Fruit fly (Drosophila melanogaster) whole organism, embryonic: ENCODE results near the gene chrb.
A peak's percentile ranks its signal among the peaks of the same experiment; 100 is the strongest.

ENCODE experiments used
- Adf1 ChIP-seq: fragments of 200-800 bp; sonication (Bioruptor generic); IDR thresholded peaks from 2 replicates; pipeline ENCODE4 v1.3.6; 2022; ENCODE audit warnings: missing biosample characterization, missing genetic modification characterization
- Atf6 ChIP-seq: fragments of 200-800 bp; sonication (Bioruptor generic); IDR thresholded peaks from 2 replicates; pipeline ENCODE4 v1.3.6; 2022; ENCODE audit warnings: missing biosample characterization, missing genetic modification characterization
- Bgb ChIP-seq: fragments of 200-800 bp; sonication (Bioruptor generic); IDR thresholded peaks from 2 replicates; pipeline ENCODE4 v1.3.6; 2022; ENCODE audit warnings: missing biosample characterization, missing genetic modification characterization; ENCODE audit not compliant: partially characterized antibody
- Blimp-1 ChIP-seq: fragments of 200-800 bp; sonication (Bioruptor generic); optimal IDR thresholded peaks from 3 replicates; lab custom pipeline; 2018; ENCODE audit warnings: missing biosample characterization, missing genetic modification characterization, mild to moderate bottlenecking, moderate library complexity, missing genetic modification reagents
- CG10267 ChIP-seq: fragments of 200-800 bp; sonication (Bioruptor generic); optimal IDR thresholded peaks from 2 replicates; lab custom pipeline; 2018; ENCODE audit warnings: missing biosample characterization, mild to moderate bottlenecking, missing genetic modification characterization, moderate library complexity
- CG10274 ChIP-seq: fragments of 200-800 bp; sonication (Bioruptor generic); optimal IDR thresholded peaks from 3 replicates; lab custom pipeline; 2017; ENCODE audit warnings: missing biosample characterization, mild to moderate bottlenecking, missing genetic modification characterization
- CG11093 ChIP-seq: fragments of 200-800 bp; sonication (Bioruptor generic); IDR thresholded peaks from 3 replicates; pipeline ENCODE4 v1.3.6; 2022; ENCODE audit warnings: missing biosample characterization, missing genetic modification characterization
- CG12744 ChIP-seq: fragments of 200-800 bp; sonication (Bioruptor generic); optimal IDR thresholded peaks from 2 replicates; lab custom pipeline; 2016; ENCODE audit warnings: missing biosample characterization, missing genetic modification characterization
- CG17359 ChIP-seq: fragments of 200-800 bp; sonication (Bioruptor generic); optimal IDR thresholded peaks from 3 replicates; lab custom pipeline; 2018; ENCODE audit warnings: missing biosample characterization, mild to moderate bottlenecking, missing genetic modification characterization, moderate library complexity
- CG18262 ChIP-seq: fragments of 200-800 bp; optimal IDR thresholded peaks from 3 replicates; lab custom pipeline; 2019; ENCODE audit warnings: missing biosample characterization, mild to moderate bottlenecking, missing genetic modification characterization, moderate library complexity
- CG18619 ChIP-seq: fragments of 200-800 bp; sonication (Bioruptor generic); optimal IDR thresholded peaks from 3 replicates; lab custom pipeline; 2017; ENCODE audit warnings: missing biosample characterization, mild to moderate bottlenecking, missing genetic modification characterization
- CG2116 ChIP-seq: fragments of 200-800 bp; sonication (Bioruptor generic); optimal IDR thresholded peaks from 3 replicates; lab custom pipeline; 2018; ENCODE audit warnings: missing biosample characterization, mild to moderate bottlenecking, missing genetic modification characterization
- CG2120 ChIP-seq: fragments of 200-800 bp; sonication (Bioruptor generic); optimal IDR thresholded peaks from 3 replicates; lab custom pipeline; 2016; ENCODE audit warnings: missing biosample characterization, missing genetic modification characterization
- CG2712 ChIP-seq: fragments of 200-800 bp; optimal IDR thresholded peaks from 3 replicates; lab custom pipeline; 2019; ENCODE audit warnings: missing biosample characterization, mild to moderate bottlenecking, missing genetic modification characterization, moderate library complexity
- CG2875 ChIP-seq: fragments of 200-800 bp; sonication (Bioruptor generic); optimal IDR thresholded peaks from 2 replicates; lab custom pipeline; 2017; ENCODE audit warnings: missing biosample characterization, mild to moderate bottlenecking, missing genetic modification characterization, missing genetic modification reagents
- CG30431 ChIP-seq: fragments of 200-800 bp; sonication (Bioruptor generic); optimal IDR thresholded peaks from 2 replicates; lab custom pipeline; 2017; ENCODE audit warnings: missing biosample characterization, missing genetic modification characterization
- CG3281 ChIP-seq: fragments of 200-800 bp; sonication (Bioruptor generic); optimal IDR thresholded peaks from 3 replicates; lab custom pipeline; 2017; ENCODE audit warnings: missing biosample characterization, mild to moderate bottlenecking, missing genetic modification characterization
- CG4282 ChIP-seq: fragments of 200-800 bp; sonication (Bioruptor generic); optimal IDR thresholded peaks from 2 replicates; lab custom pipeline; 2016; ENCODE audit warnings: missing biosample characterization, missing genetic modification characterization
- CG43689 ChIP-seq: fragments of 200-800 bp; sonication (Bioruptor generic); IDR thresholded peaks from 2 replicates; pipeline ENCODE4 v1.3.6; 2022; ENCODE audit warnings: missing biosample characterization, missing genetic modification characterization
- CG8290 ChIP-seq, 3 experiments: fragments of 200-800 bp; sonication (Bioruptor generic); optimal IDR thresholded peaks; 2 replicates each; lab custom pipeline; 2016 to 2019; ENCODE audit warnings: missing biosample characterization in 3 of 3, missing genetic modification characterization in 3 of 3, mild to moderate bottlenecking in 2 of 3, moderate library complexity in 1 of 3
- CG8359 ChIP-seq: fragments of 200-800 bp; sonication (Bioruptor generic); optimal IDR thresholded peaks from 2 replicates; lab custom pipeline; 2017; ENCODE audit warnings: missing biosample characterization, mild to moderate bottlenecking, missing genetic modification characterization, borderline replicate concordance
- CG9437 ChIP-seq: fragments of 200-800 bp; sonication (Bioruptor generic); optimal IDR thresholded peaks from 2 replicates; lab custom pipeline; 2018; ENCODE audit warnings: missing biosample characterization, mild to moderate bottlenecking, missing genetic modification characterization
- CG9727 ChIP-seq: fragments of 200-800 bp; sonication (Bioruptor generic); optimal IDR thresholded peaks from 3 replicates; lab custom pipeline; 2017; ENCODE audit warnings: missing biosample characterization, mild to moderate bottlenecking, missing genetic modification characterization
- CkIIα-i1 ChIP-seq: fragments of 200-800 bp; sonication (Bioruptor generic); IDR thresholded peaks from 2 replicates; pipeline ENCODE4 v1.3.6; 2022; ENCODE audit warnings: missing biosample characterization, missing genetic modification characterization
- Dll ChIP-seq: fragments of 200-800 bp; sonication (Bioruptor generic); IDR thresholded peaks from 4 replicates; pipeline ENCODE4 v1.3.6; 2022; ENCODE audit warnings: missing biosample characterization, missing genetic modification characterization; ENCODE audit not compliant: partially characterized antibody
- Mrtf ChIP-seq: fragments of 200-800 bp; sonication (Bioruptor generic); IDR thresholded peaks from 3 replicates; pipeline ENCODE4 v1.3.6; 2022; ENCODE audit warnings: missing biosample characterization, missing genetic modification characterization
- NC2α ChIP-seq: fragments of 200-800 bp; sonication (Bioruptor generic); optimal IDR thresholded peaks from 2 replicates; lab custom pipeline; 2016; ENCODE audit warnings: missing biosample characterization, missing genetic modification characterization
- NC2β ChIP-seq: fragments of 200-800 bp; sonication (Bioruptor generic); optimal IDR thresholded peaks from 2 replicates; lab custom pipeline; 2016; ENCODE audit warnings: missing biosample characterization, missing genetic modification characterization
- Pdp1 ChIP-seq, 2 experiments: fragments of 200-800 bp; sonication (Bioruptor generic); optimal IDR thresholded peaks; 3 replicates each; lab custom pipeline; 2016; ENCODE audit warnings: missing biosample characterization in 2 of 2, missing genetic modification characterization in 2 of 2, mild to moderate bottlenecking in 1 of 2, moderate library complexity in 1 of 2
- Sox102F ChIP-seq: fragments of 200-800 bp; sonication (Bioruptor generic); optimal IDR thresholded peaks from 2 replicates; lab custom pipeline; 2018; ENCODE audit warnings: missing biosample characterization, mild to moderate bottlenecking, missing genetic modification characterization, moderate library complexity
- Vsx1 ChIP-seq: fragments of 200-800 bp; sonication (Bioruptor generic); optimal IDR thresholded peaks from 2 replicates; lab custom pipeline; 2017; ENCODE audit warnings: missing biosample characterization, mild to moderate bottlenecking, missing genetic modification characterization, missing genetic modification reagents
- crc ChIP-seq: fragments of 200-800 bp; sonication (Bioruptor generic); optimal IDR thresholded peaks from 2 replicates; lab custom pipeline; 2016; ENCODE audit warnings: missing biosample characterization, missing genetic modification characterization
- dimm ChIP-seq: fragments of 200-800 bp; sonication (Bioruptor generic); IDR thresholded peaks from 2 replicates; pipeline ENCODE4 v1.3.6; 2022; ENCODE audit warnings: missing biosample characterization, missing genetic modification characterization
- dm ChIP-seq: fragments of 200-800 bp; sonication (Bioruptor generic); optimal IDR thresholded peaks from 3 replicates; lab custom pipeline; 2016; ENCODE audit warnings: missing biosample characterization, missing genetic modification characterization
- en ChIP-seq: fragments of 200-800 bp; sonication (Bioruptor generic); optimal IDR thresholded peaks from 2 replicates; lab custom pipeline; 2016; ENCODE audit warnings: missing biosample characterization, missing genetic modification characterization
- exex ChIP-seq: fragments of 200-800 bp; sonication (Bioruptor generic); optimal IDR thresholded peaks from 4 replicates; lab custom pipeline; 2018; ENCODE audit warnings: missing biosample characterization, mild to moderate bottlenecking, missing genetic modification characterization, moderate library complexity
- fd96Cb ChIP-seq: fragments of 200-800 bp; sonication (Bioruptor generic); optimal IDR thresholded peaks from 2 replicates; lab custom pipeline; 2018; ENCODE audit warnings: missing biosample characterization, mild to moderate bottlenecking, missing genetic modification characterization, moderate library complexity
- gce ChIP-seq: fragments of 200-800 bp; sonication (Bioruptor generic); IDR thresholded peaks from 3 replicates; pipeline ENCODE4 v1.3.6; 2022; ENCODE audit warnings: missing biosample characterization, missing genetic modification characterization
- hkb ChIP-seq, 2 experiments: fragments of 200-800 bp in 1 of 2; fragments of >200 bp in 1 of 2; sonication (Bioruptor generic) in 1 of 2; IDR thresholded peaks in 1 of 2; optimal IDR thresholded peaks in 1 of 2; 2 replicates each; pipeline versions ENCODE4 v1.3.6 to Lab custom; 2017 to 2022; ENCODE audit warnings: missing biosample characterization in 1 of 2, missing genetic modification characterization in 1 of 2
- insv ChIP-seq, 2 experiments: fragments of 200-800 bp; sonication (Bioruptor generic); optimal IDR thresholded peaks; 3 replicates each; lab custom pipeline; 2016 to 2018; ENCODE audit warnings: missing biosample characterization in 2 of 2, missing genetic modification characterization in 2 of 2
- mirr ChIP-seq: fragments of 200-800 bp; sonication (Bioruptor generic); optimal IDR thresholded peaks from 3 replicates; lab custom pipeline; 2018; ENCODE audit warnings: missing biosample characterization, mild to moderate bottlenecking, missing genetic modification characterization
- nom ChIP-seq: fragments of 200-800 bp; sonication (Bioruptor generic); optimal IDR thresholded peaks from 2 replicates; lab custom pipeline; 2017; ENCODE audit warnings: missing biosample characterization, missing genetic modification characterization, mild to moderate bottlenecking, moderate library complexity, missing genetic modification reagents
- pan ChIP-seq, 4 experiments: fragments of >200 bp in 3 of 4; fragments of 200-800 bp in 1 of 4; sonication (Bioruptor generic) in 1 of 4; optimal IDR thresholded peaks in 3 of 4; IDR thresholded peaks in 1 of 4; 2 replicates each; pipeline versions ENCODE4 v1.3.6 to Lab custom; 2017 to 2022; ENCODE audit warnings: missing biosample characterization in 2 of 4, missing genetic modification characterization in 2 of 4, mixed read lengths in 1 of 4
- pzg ChIP-seq: fragments of 200-800 bp; sonication (Bioruptor generic); optimal IDR thresholded peaks from 3 replicates; lab custom pipeline; 2018; ENCODE audit warnings: missing biosample characterization, mild to moderate bottlenecking, missing genetic modification characterization, moderate library complexity
- sisA ChIP-seq: fragments of 200-800 bp; sonication (Bioruptor generic); IDR thresholded peaks from 2 replicates; pipeline ENCODE4 v1.3.6; 2022; ENCODE audit warnings: missing biosample characterization, missing genetic modification characterization
- slbo ChIP-seq: fragments of 200-800 bp; sonication (Bioruptor generic); IDR thresholded peaks from 2 replicates; pipeline ENCODE4 v1.3.6; 2022; ENCODE audit warnings: missing biosample characterization, missing genetic modification characterization
- sr ChIP-seq: fragments of 200-800 bp; sonication (Bioruptor generic); IDR thresholded peaks from 3 replicates; pipeline ENCODE4 v1.3.6; 2022; ENCODE audit warnings: missing biosample characterization, missing genetic modification characterization
- toy ChIP-seq: fragments of 200-800 bp; sonication (Bioruptor generic); IDR thresholded peaks from 2 replicates; pipeline ENCODE4 v1.3.6; 2022; ENCODE audit warnings: missing biosample characterization, missing genetic modification characterization
- vnd ChIP-seq: fragments of 200-800 bp; sonication (Bioruptor generic); IDR thresholded peaks from 3 replicates; pipeline ENCODE4 v1.3.6; 2022; ENCODE audit warnings: missing biosample characterization, missing genetic modification characterization; ENCODE audit not compliant: partially characterized antibody

Gene chrb

dm6 chr3L:11439570-11439969, 47.8 kb upstream of the chrb start:
- TF ChIP-seq fd96Cb (tag; lab: Kevin White, UChicago), result no peak
- no peak for TF ChIP-seq gce (GFP tag; lab: Robert Waterston, UW)
- no peak for TF ChIP-seq Vsx1 (GFP tag; lab: Kevin White, UChicago)
- TF ChIP-seq CG8359 (GFP tag; lab: Kevin White, UChicago), result no peak
- no peak for TF ChIP-seq CG11093
- no peak for TF ChIP-seq CG2116 (GFP tag; lab: Kevin White, UChicago)
- TF ChIP-seq dm (GFP tag; lab: Kevin White, UChicago), result no peak
- peak; percentile 30; the same call in 1 of the 2 replicates for TF ChIP-seq slbo (GFP tag; lab: Robert Waterston, UW)
- no peak for TF ChIP-seq pzg (GFP tag; lab: Kevin White, UChicago)
- TF ChIP-seq CG2712 (tag; lab: Kevin White, UChicago), result peak; percentile 37
- TF ChIP-seq CG18619, result no peak
- TF ChIP-seq CG3281 (GFP tag; lab: Kevin White, UChicago), result peak; percentile 1
- TF ChIP-seq Bgb (GFP tag; lab: Robert Waterston, UW), result no peak
- no peak for TF ChIP-seq insv (GFP tag; optimal IDR thresholded peaks at IDR 0.05; lab: Kevin White, UChicago)
- peak; percentile 11 for TF ChIP-seq Blimp-1 (GFP tag; lab: Kevin White, UChicago)
- TF ChIP-seq CG2875 (GFP tag; lab: Kevin White, UChicago), result no peak
- TF ChIP-seq Sox102F, result peak; percentile 4
- TF ChIP-seq CG17359 (tag; lab: Kevin White, UChicago), result peak; percentile 0
- peak; percentile 65 for TF ChIP-seq CG9727 (GFP tag; lab: Kevin White, UChicago)
- no peak for TF ChIP-seq NC2β (GFP tag; lab: Kevin White, UChicago)
- no peak for TF ChIP-seq NC2α (GFP tag; lab: Kevin White, UChicago)
- TF ChIP-seq CG12744 (GFP tag; lab: Kevin White, UChicago), result no peak
- no peak for TF ChIP-seq CG43689
- no peak for TF ChIP-seq toy (GFP tag; lab: Robert Waterston, UW)
- TF ChIP-seq crc (GFP tag; lab: Kevin White, UChicago), result no peak
- no peak for TF ChIP-seq Adf1 (GFP tag; lab: Robert Waterston, UW)
- no peak for TF ChIP-seq CG4282 (GFP tag; lab: Kevin White, UChicago)
- no peak for TF ChIP-seq Pdp1 (GFP tag; optimal IDR thresholded peaks at IDR 0.05; lab: Kevin White, UChicago)
- no peak for TF ChIP-seq sr (GFP tag; lab: Robert Waterston, UW)
- no peak for TF ChIP-seq dimm (GFP tag; lab: Robert Waterston, UW)
- TF ChIP-seq Atf6 (GFP tag; lab: Robert Waterston, UW), result peak; percentile 50
- no peak for TF ChIP-seq CG9437
- no peak for TF ChIP-seq nom (GFP tag; lab: Kevin White, UChicago)
- no peak for TF ChIP-seq Mrtf (GFP tag; lab: Robert Waterston, UW)
- TF ChIP-seq sisA (GFP tag; lab: Robert Waterston, UW), result no peak; the same call in 1 of the 2 replicates
- peak; percentile 11 for TF ChIP-seq CG10267 (tag; lab: Kevin White, UChicago)
- TF ChIP-seq pan (optimal IDR thresholded peaks at IDR 0.05; lab: Kevin White, UChicago), result no peak
- TF ChIP-seq pan (GFP tag; optimal IDR thresholded peaks at IDR 0.05 in 1 of 2, IDR thresholded peaks at IDR 0.05 in 1 of 2), result no peak
- TF ChIP-seq CkIIα-i1 (GFP tag; lab: Robert Waterston, UW), result no peak
- TF ChIP-seq en (GFP tag; lab: Kevin White, UChicago), result no peak
- TF ChIP-seq CG2120 (GFP tag; lab: Kevin White, UChicago), result no peak
- no peak for TF ChIP-seq exex (tag; lab: Kevin White, UChicago)
- no peak for TF ChIP-seq CG10274 (GFP tag; lab: Kevin White, UChicago)
- TF ChIP-seq vnd (GFP tag; lab: Robert Waterston, UW), result no peak
- TF ChIP-seq CG8290 (GFP tag; optimal IDR thresholded peaks at IDR 0.05; lab: Kevin White, UChicago), result no peak
- TF ChIP-seq CG8290 (tag; optimal IDR thresholded peaks at IDR 0.05; lab: Kevin White, UChicago), result no peak
- no peak for TF ChIP-seq Dll
- no peak for TF ChIP-seq mirr (GFP tag; lab: Kevin White, UChicago)
- no peak for TF ChIP-seq hkb (optimal IDR thresholded peaks at IDR 0.05; lab: Kevin White, UChicago)
- 0 out of 2 replicates have a peak, but pooled peaks have one; percentile 38 for TF ChIP-seq hkb (GFP tag; IDR thresholded peaks at IDR 0.05; lab: Robert Waterston, UW)
- TF ChIP-seq CG18262 (tag; lab: Kevin White, UChicago), result peak; percentile 42
- TF ChIP-seq CG30431 (GFP tag; lab: Kevin White, UChicago), result no peak
